Worm (Caenorhabditis elegans) whole organism, early embryonic: ENCODE data around the gene C54E4.12.

Experiments
- B0310.2 ChIP-seq: sonication (generic microtip); optimal IDR thresholded peaks from 2 replicates; lab custom pipeline; 2016; ENCODE audit warnings: mild to moderate bottlenecking, missing genetic modification characterization, missing compliant biosample characterization
- F13C5.2 ChIP-seq: sonication (generic microtip); optimal IDR thresholded peaks from 2 replicates; lab custom pipeline; 2017; ENCODE audit warnings: mild to moderate bottlenecking, missing genetic modification characterization, inconsistent platforms, missing compliant biosample characterization
- aly-1 ChIP-seq: sonication (generic microtip); optimal IDR thresholded peaks from 2 replicates; lab custom pipeline; 2016; ENCODE audit warnings: missing genetic modification characterization, missing compliant biosample characterization
- ama-1 ChIP-seq: fragments of 150-350 bp; optimal IDR thresholded peaks from 2 replicates; lab custom pipeline; 2014
- ceh-13 ChIP-seq: fragments of 200-800 bp; sonication (Bioruptor generic); optimal IDR thresholded peaks from 2 replicates; lab custom pipeline; 2018; ENCODE audit warnings: mild to moderate bottlenecking, missing genetic modification characterization, missing compliant biosample characterization
- ceh-36 ChIP-seq: sonication (generic microtip); optimal IDR thresholded peaks from 2 replicates; lab custom pipeline; 2016; ENCODE audit warnings: missing genetic modification characterization, inconsistent platforms, missing compliant biosample characterization
- ets-7 ChIP-seq: sonication (generic microtip); optimal IDR thresholded peaks from 2 replicates; lab custom pipeline; 2016; ENCODE audit warnings: missing genotype, missing genetic modification characterization, missing compliant biosample characterization
- flt-1 ChIP-seq: fragments of 200-800 bp; sonication (Bioruptor generic); IDR thresholded peaks from 2 replicates; pipeline ENCODE4 v1.3.6; 2022; ENCODE audit warnings: missing genetic modification characterization, missing compliant biosample characterization
- hmbx-1 ChIP-seq: sonication (generic microtip); optimal IDR thresholded peaks from 2 replicates; lab custom pipeline; 2016; ENCODE audit warnings: mild to moderate bottlenecking, missing genetic modification characterization, missing compliant biosample characterization
- hmg-4 ChIP-seq: fragments of 200-800 bp; sonication (Bioruptor generic); optimal IDR thresholded peaks from 2 replicates; lab custom pipeline; 2018; ENCODE audit warnings: mild to moderate bottlenecking, missing genetic modification characterization, missing compliant biosample characterization
- hnd-1 ChIP-seq: sonication (generic microtip); optimal IDR thresholded peaks from 2 replicates; lab custom pipeline; 2016; ENCODE audit warnings: missing genetic modification characterization, missing compliant biosample characterization
- pes-1 ChIP-seq: fragments of 200-800 bp; sonication (Bioruptor generic); IDR thresholded peaks from 2 replicates; pipeline ENCODE4 v1.3.6; 2022; ENCODE audit warnings: missing genetic modification reagents, missing genetic modification characterization, missing compliant biosample characterization
- scrt-1 ChIP-seq: fragments of 200-800 bp; sonication (Bioruptor generic); IDR thresholded peaks from 2 replicates; pipeline ENCODE4 v1.3.6; 2022; ENCODE audit warnings: missing genetic modification characterization, missing compliant biosample characterization
- sea-1 ChIP-seq: fragments of 200-800 bp; sonication (Bioruptor generic); conservative IDR thresholded peaks from 2 replicates; pipeline ENCODE4 v1.3.6; 2022; ENCODE audit warnings: missing genetic modification characterization, missing compliant biosample characterization
- tbx-11 ChIP-seq: fragments of 200-800 bp; sonication (Bioruptor generic); IDR thresholded peaks from 2 replicates; pipeline ENCODE4 v1.3.6; 2022; ENCODE audit warnings: missing genetic modification characterization, missing compliant biosample characterization
- tbx-37 ChIP-seq: fragments of 200-800 bp; sonication (Bioruptor generic); conservative IDR thresholded peaks from 2 replicates; pipeline ENCODE4 v1.3.6; 2022; ENCODE audit warnings: missing genetic modification reagents, missing genetic modification characterization, missing compliant biosample characterization
- tra-4 ChIP-seq: sonication (generic microtip); optimal IDR thresholded peaks from 2 replicates; lab custom pipeline; 2017; ENCODE audit warnings: missing genetic modification characterization, missing compliant biosample characterization

Gene C54E4.12

DNA sequence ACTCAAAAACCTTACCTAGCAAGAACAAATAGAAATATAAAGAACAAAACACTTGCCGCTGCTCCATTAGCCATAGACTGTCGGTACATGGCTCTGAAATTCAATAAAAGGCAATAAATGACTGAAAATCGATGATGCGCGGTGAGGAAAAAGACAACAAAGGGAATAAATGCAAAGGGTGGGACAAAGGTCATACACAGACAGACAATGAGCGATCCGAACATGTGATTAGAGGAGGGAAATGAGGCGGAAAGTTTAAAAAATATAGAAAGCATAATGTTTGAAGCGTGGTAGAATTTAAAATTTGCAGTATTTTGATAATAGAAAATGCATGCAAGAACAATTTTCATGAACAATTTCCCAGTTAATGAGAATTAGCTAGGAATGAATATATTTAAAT is at the start of gene C54E4.12:
Gene C54E4.12 (minus strand): TSS at position 101 of the 400 bp plus-strand sequence.
- TF ChIP-seq tbx-11 (GFP tag; lab: Robert Waterston, UW) = no peak
- TF ChIP-seq pes-1 (GFP tag; lab: Robert Waterston, UW) = no peak
- no peak for TF ChIP-seq ama-1 (lab: Kevin White, UChicago)
- TF ChIP-seq tbx-37 (GFP tag; lab: Robert Waterston, UW) = no peak
- no peak for TF ChIP-seq F13C5.2 (tag; lab: Kevin White, UChicago)
- TF ChIP-seq ets-7 = no peak
- TF ChIP-seq hmg-4 (GFP tag; lab: Kevin White, UChicago) = no peak
- no peak for TF ChIP-seq ceh-36 (tag; lab: Kevin White, UChicago)
- TF ChIP-seq hmbx-1 (tag; lab: Kevin White, UChicago) = no peak
- TF ChIP-seq flt-1 (GFP tag; lab: Robert Waterston, UW) = no peak
- TF ChIP-seq sea-1 = no peak
- no peak for TF ChIP-seq ceh-13 (GFP tag; lab: Kevin White, UChicago)
- no peak for TF ChIP-seq aly-1 (tag; lab: Kevin White, UChicago)
- no peak for TF ChIP-seq scrt-1 (GFP tag; lab: Robert Waterston, UW)
- no peak for TF ChIP-seq hnd-1 (tag; lab: Kevin White, UChicago)
- TF ChIP-seq B0310.2 (tag; lab: Kevin White, UChicago) = no peak
- TF ChIP-seq tra-4 (tag; lab: Kevin White, UChicago) = no peak

DNA sequence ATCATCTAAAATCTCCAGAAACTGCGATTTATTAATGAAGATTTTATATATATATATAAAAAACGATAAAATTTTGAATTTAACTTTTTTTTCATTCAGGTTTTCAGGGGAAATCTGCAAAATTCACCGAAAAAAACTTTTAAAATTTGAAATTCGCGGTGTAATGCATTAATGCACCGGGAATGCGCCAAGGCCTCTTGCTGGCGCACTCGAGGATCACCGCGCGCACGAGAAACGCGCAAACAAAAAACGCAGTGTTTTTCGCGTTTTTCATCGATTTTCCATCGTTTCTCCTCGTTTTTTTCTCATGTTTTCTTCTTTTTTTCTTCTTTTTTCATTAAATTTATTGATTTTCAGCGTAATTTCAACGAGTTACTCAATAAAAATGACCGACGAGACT is 37.1 kb upstream of the C54E4.12 start, which contains the start of gene hrpu-2:
Gene hrpu-2 (plus strand): TSS at position 352 of the 400 bp plus-strand sequence.
- TF ChIP-seq F13C5.2 (tag; lab: Kevin White, UChicago) (peak; percentile 64), sea-1 (no peak)

DNA sequence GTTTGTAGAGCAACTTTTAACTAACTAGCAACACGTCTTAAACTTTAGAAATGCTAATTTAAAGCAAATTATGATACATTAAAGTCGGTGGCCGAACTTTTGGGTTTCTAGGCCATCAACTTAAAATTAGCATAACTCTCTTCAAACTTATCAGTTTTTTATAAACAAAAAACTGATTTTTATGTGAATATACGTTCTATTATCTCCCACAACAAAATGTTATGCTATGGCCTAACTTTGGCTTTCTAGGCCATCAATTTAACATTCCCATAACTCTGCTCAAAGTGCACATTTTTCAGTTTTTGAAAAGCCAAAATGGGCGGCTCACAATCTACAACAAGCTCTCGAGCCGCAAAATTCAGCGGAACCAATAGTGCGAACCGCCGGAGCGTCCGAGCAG is 34.8 kb upstream of the C54E4.12 start, which contains the start of gene C54E4.1:
Gene C54E4.1 (plus strand): TSS at position 301 of the 400 bp plus-strand sequence.
- TF ChIP-seq tbx-11 (GFP tag; lab: Robert Waterston, UW) (no peak), hmbx-1 (tag; lab: Kevin White, UChicago) (no peak), sea-1 (no peak), pes-1 (GFP tag; lab: Robert Waterston, UW) (no peak), ceh-13 (GFP tag; lab: Kevin White, UChicago) (no peak), hnd-1 (tag; lab: Kevin White, UChicago) (no peak), aly-1 (tag; lab: Kevin White, UChicago) (no peak)

DNA sequence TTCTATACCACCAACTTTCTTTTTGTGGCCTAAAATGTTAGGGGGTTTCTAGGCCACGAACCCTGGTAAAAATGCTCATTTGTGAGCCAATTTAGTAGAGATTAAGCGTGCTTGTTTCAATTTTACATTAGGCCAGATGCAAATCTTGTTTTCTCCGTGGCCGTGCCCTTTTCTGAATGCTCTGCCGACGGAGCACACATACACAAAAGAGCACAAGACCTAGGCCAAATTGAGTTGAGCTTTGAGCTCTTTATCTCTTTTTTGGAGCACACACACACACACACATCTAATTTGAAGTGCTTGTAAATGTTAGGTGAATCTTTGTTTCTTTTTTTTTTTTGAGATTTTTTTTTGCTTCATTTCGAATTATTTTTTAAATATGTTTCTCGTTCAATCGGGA is 32.4 kb upstream of the C54E4.12 start:
- TF ChIP-seq pes-1 (GFP tag; lab: Robert Waterston, UW) = no peak

DNA sequence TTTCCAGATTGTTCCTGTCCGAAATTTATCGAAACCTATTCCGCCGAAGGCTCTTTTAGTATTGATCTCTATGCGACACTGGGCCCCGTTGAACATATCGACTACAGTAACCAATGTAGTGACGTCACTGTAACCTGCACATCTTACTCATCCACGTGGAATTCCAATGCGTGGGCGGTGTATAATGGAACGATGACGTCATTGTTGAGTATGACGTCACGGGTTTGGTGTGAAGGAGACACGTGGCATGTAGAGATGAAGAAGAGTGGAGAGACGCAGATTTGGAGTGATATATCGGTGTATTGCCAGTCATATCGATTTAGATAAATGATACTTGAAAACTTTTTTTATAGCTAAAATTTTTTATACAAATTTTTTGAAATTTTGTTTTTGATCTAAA is 29.9 kb upstream of the C54E4.12 start:
- TF ChIP-seq aly-1 (tag; lab: Kevin White, UChicago) = no peak
- TF ChIP-seq B0310.2 (tag; lab: Kevin White, UChicago) = no peak
- TF ChIP-seq flt-1 (GFP tag; lab: Robert Waterston, UW) = no peak

DNA sequence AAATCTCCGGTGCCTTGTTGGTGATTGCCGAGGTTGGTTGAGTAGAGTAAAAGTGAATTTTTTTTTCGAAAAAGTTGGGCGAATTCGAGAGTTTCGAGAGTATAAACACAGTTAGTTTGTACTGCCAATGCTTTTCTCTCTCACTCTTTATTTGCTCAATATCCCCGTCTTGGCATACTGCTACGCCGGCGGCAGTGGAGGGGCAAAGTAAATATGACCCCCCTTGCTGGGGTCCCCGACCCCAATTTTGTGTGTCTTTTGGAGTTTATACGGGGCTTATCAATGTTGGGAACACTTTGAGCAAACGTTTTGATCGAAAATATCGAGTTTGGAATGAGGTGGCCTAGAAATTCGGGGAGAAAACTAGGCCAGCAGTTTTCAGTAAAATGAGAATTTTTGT is 28.1 kb upstream of the C54E4.12 start, which contains the start of gene C54E4.4:
Gene C54E4.4 (minus strand): TSS at position 101 of the 400 bp plus-strand sequence.
- TF ChIP-seq tbx-11 (GFP tag; lab: Robert Waterston, UW) = no peak
- TF ChIP-seq tra-4 (tag; lab: Kevin White, UChicago) = no peak
- TF ChIP-seq ceh-36 (tag; lab: Kevin White, UChicago) = no peak
- no peak for TF ChIP-seq tbx-37 (GFP tag; lab: Robert Waterston, UW)
- TF ChIP-seq sea-1 = no peak
- TF ChIP-seq hmbx-1 (tag; lab: Kevin White, UChicago) = no peak
- TF ChIP-seq hmg-4 (GFP tag; lab: Kevin White, UChicago) = no peak
- TF ChIP-seq B0310.2 (tag; lab: Kevin White, UChicago) = no peak
- TF ChIP-seq pes-1 (GFP tag; lab: Robert Waterston, UW) = no peak
- TF ChIP-seq flt-1 (GFP tag; lab: Robert Waterston, UW) = no peak
- TF ChIP-seq ama-1 (lab: Kevin White, UChicago) = no peak
- no peak for TF ChIP-seq ceh-13 (GFP tag; lab: Kevin White, UChicago)
- no peak for TF ChIP-seq hnd-1 (tag; lab: Kevin White, UChicago)
- TF ChIP-seq ets-7 = no peak
- no peak for TF ChIP-seq F13C5.2 (tag; lab: Kevin White, UChicago)
- no peak for TF ChIP-seq scrt-1 (GFP tag; lab: Robert Waterston, UW)
- no peak for TF ChIP-seq aly-1 (tag; lab: Kevin White, UChicago)

DNA sequence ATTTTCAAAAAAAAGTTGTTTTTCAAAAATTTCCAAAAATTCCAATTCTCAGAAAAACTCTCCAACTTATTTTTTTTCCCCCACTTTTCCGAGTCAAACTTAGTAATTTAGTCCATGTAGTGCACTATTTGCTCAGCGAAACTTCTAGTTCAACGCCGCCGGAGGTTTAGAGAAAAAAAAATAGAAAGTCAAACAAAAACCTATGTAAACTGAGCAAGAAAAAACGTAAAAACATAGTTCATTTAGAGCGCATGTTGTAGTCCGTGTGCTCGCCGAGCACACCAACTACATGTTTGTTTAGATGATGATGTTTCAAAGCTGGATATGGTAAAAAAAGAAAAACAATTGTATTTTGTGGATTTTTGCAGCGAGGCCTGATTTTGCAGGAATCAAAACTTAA is 21.8 kb upstream of the C54E4.12 start:
- TF ChIP-seq ets-7 (no peak), flt-1 (GFP tag; lab: Robert Waterston, UW) (no peak)

DNA sequence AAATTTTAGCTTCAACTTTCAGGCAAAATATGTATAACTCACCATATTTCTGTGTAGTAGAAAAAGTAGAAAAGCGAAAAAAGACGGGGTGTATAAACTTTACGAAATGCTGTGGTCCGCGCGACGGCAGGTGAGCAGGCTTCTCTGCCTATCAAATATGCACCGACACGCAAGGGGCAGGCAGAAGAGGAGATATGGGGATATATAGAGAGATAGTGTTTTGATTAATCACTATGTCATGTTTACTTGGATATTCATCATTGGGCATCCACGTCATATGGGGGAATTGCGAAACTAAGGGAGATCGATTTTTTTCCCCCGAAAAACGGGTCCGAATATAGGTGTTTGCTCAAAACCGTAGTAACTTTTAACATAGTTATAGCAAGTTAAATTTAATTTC is 18.6 kb upstream of the C54E4.12 start, which contains the start of gene gcy-37:
Gene gcy-37 (minus strand): TSS at position 101 of the 400 bp plus-strand sequence.
- no peak for TF ChIP-seq tra-4 (tag; lab: Kevin White, UChicago)
- TF ChIP-seq ama-1 (lab: Kevin White, UChicago) = no peak
- TF ChIP-seq hmbx-1 (tag; lab: Kevin White, UChicago) = no peak
- TF ChIP-seq hmg-4 (GFP tag; lab: Kevin White, UChicago) = no peak
- no peak for TF ChIP-seq B0310.2 (tag; lab: Kevin White, UChicago)
- TF ChIP-seq pes-1 (GFP tag; lab: Robert Waterston, UW) = no peak
- no peak for TF ChIP-seq ceh-13 (GFP tag; lab: Kevin White, UChicago)
- TF ChIP-seq flt-1 (GFP tag; lab: Robert Waterston, UW) = no peak
- TF ChIP-seq scrt-1 (GFP tag; lab: Robert Waterston, UW) = no peak
- TF ChIP-seq ets-7 = no peak
